Fruit fly (Drosophila melanogaster): ENCODE measurements around the gene CG11585.

The CG11585 gene

dm6 chrX:14218045-14218483 is 28.7 kb downstream of the CG11585 start:
- TF ChIP-seq CG8632 (GFP tag; optimal IDR thresholded peaks at IDR 0.05) (peak; percentile 98), OdsH (GFP tag; optimal IDR thresholded peaks at IDR 0.05) (peak; percentile 97), Eip78C (GFP tag) (peak; percentile 99), Hr39 (GFP tag; optimal IDR thresholded peaks at IDR 0.05) (peak; percentile 92), svp (GFP tag) (peak; percentile 96), CG16779 (tag; optimal IDR thresholded peaks at IDR 0.05) (peak; percentile 90), CG34406 (GFP tag; optimal IDR thresholded peaks at IDR 0.05) (peak; percentile 97), CG6854 (GFP tag; optimal IDR thresholded peaks at IDR 0.05) (peak; percentile 97), Sox15 (GFP tag; optimal IDR thresholded peaks at IDR 0.05) (peak; percentile 94), topi (GFP tag; optimal IDR thresholded peaks at IDR 0.05) (peak; percentile 98), Ets96B (tag; optimal IDR thresholded peaks at IDR 0.05) (peak; percentile 97), CG8319 (GFP tag; optimal IDR thresholded peaks at IDR 0.05) (peak; percentile 95), vri (GFP tag; optimal IDR thresholded peaks at IDR 0.05) (peak; percentile 93), CG6276 (GFP tag; optimal IDR thresholded peaks at IDR 0.05) (peak; percentile 90), Hr38 (GFP tag; optimal IDR thresholded peaks at IDR 0.05) (no peak), spab (GFP tag; optimal IDR thresholded peaks at IDR 0.05) (peak; percentile 96), cyc (GFP tag; optimal IDR thresholded peaks at IDR 0.05) (peak; percentile 97), ss (GFP tag; optimal IDR thresholded peaks at IDR 0.05) (peak; percentile 97 to 98), pdm3 (GFP tag; optimal IDR thresholded peaks at IDR 0.05) (peak; percentile 96), fd59A (GFP tag; optimal IDR thresholded peaks at IDR 0.05) (peak; percentile 93), dsx (GFP tag; optimal IDR thresholded peaks at IDR 0.05; ENCODE audit: poor library complexity, severe bottlenecking) (peak; percentile 97), Met (GFP tag; optimal IDR thresholded peaks at IDR 0.05) (peak; percentile 98), achi (GFP tag; optimal IDR thresholded peaks at IDR 0.05) (peak; percentile 96), CG6792 (GFP tag; optimal IDR thresholded peaks at IDR 0.05) (peak; percentile 97), net (GFP tag; optimal IDR thresholded peaks at IDR 0.05) (peak; percentile 97), Hr4 (GFP tag; optimal IDR thresholded peaks at IDR 0.05) (peak; percentile 94), CG31627 (GFP tag; optimal IDR thresholded peaks at IDR 0.05) (peak; percentile 95), CG3919 (GFP tag; optimal IDR thresholded peaks at IDR 0.05) (peak; percentile 97), CG15336 (GFP tag; IDR thresholded peaks at IDR 0.05) (peak; percentile 98), Lpt (GFP tag; optimal IDR thresholded peaks at IDR 0.05) (peak; percentile 96), CG32006 (GFP tag; optimal IDR thresholded peaks at IDR 0.05) (peak; percentile 95), CG11902 (GFP tag; optimal IDR thresholded peaks at IDR 0.05) (peak; percentile 91), Sox102F (GFP tag; optimal IDR thresholded peaks at IDR 0.05) (peak; percentile 93), Ets21C (GFP tag; optimal IDR thresholded peaks at IDR 0.05) (peak; percentile 92), Gug (GFP tag; IDR thresholded peaks at IDR 0.05) (peak; percentile 93), acj6 (GFP tag; optimal IDR thresholded peaks at IDR 0.05) (peak; percentile 97), lz (GFP tag; optimal IDR thresholded peaks at IDR 0.05) (peak; percentile 97), CG9139 (GFP tag; optimal IDR thresholded peaks at IDR 0.05) (peak; percentile 96), dac (GFP tag; optimal IDR thresholded peaks at IDR 0.05) (peak; percentile 84), CG11762 (GFP tag; optimal IDR thresholded peaks at IDR 0.05; ENCODE audit: insufficient read depth) (peak; percentile 96), esn (GFP tag; optimal IDR thresholded peaks at IDR 0.05) (peak; percentile 98), CG8119 (GFP tag; IDR thresholded peaks at IDR 0.05) (peak; percentile 98), fd85E (GFP tag; optimal IDR thresholded peaks at IDR 0.05) (peak; percentile 91), Smox (GFP tag; optimal IDR thresholded peaks at IDR 0.05) (peak; percentile 97), salr (GFP tag; optimal IDR thresholded peaks at IDR 0.05) (peak; percentile 89 to 93), Eip93F (GFP tag; optimal IDR thresholded peaks at IDR 0.05) (peak; percentile 87), CG11294 (GFP tag; IDR thresholded peaks at IDR 0.05) (peak; percentile 87), CG10669 (GFP tag; optimal IDR thresholded peaks at IDR 0.05) (peak; percentile 96), eg (GFP tag; IDR thresholded peaks at IDR 0.05) (peak; percentile 97), CG6163 (GFP tag; IDR thresholded peaks at IDR 0.05) (peak; percentile 98), CG10631 (GFP tag; optimal IDR thresholded peaks at IDR 0.05) (peak; percentile 97), Sox14 (GFP tag; optimal IDR thresholded peaks at IDR 0.05) (peak; percentile 95)
